Worm (Caenorhabditis elegans) whole organism, L1 larva: ENCODE measurements around the gene F42A6.1.
A peak's percentile ranks its signal among the peaks of the same experiment; 100 is the strongest.

Source experiments
- ceh-63 ChIP-seq: fragments of 200-800 bp; sonication (Bioruptor generic); optimal IDR thresholded peaks from 2 replicates; lab custom pipeline; 2018; ENCODE audit warnings: mild to moderate bottlenecking, missing genetic modification characterization, missing compliant biosample characterization
- ces-1 ChIP-seq: fragments of 150-350 bp; optimal IDR thresholded peaks from 2 replicates; lab custom pipeline; 2014; ENCODE audit warnings: missing biosample characterization, missing genetic modification reagents, missing genetic modification characterization
- efl-1 ChIP-seq, 4 experiments: fragments of 150-350 bp; optimal IDR thresholded peaks in 3 of 4; peaks in 1 of 4; 1 replicate in 1 of 4; 2 replicates in 3 of 4; lab custom pipeline; 2014; ENCODE audit warnings: missing biosample characterization in 2 of 4, missing genetic modification characterization in 2 of 4, missing genetic modification reagents in 2 of 4
- fkh-10 ChIP-seq: sonication (generic microtip); optimal IDR thresholded peaks from 2 replicates; lab custom pipeline; 2017; ENCODE audit warnings: missing biosample characterization, missing genetic modification reagents, missing genetic modification characterization
- hlh-17 ChIP-seq: fragments of 200-800 bp; sonication (Bioruptor generic); optimal IDR thresholded peaks from 2 replicates; lab custom pipeline; 2018; ENCODE audit warnings: missing genetic modification characterization, mild to moderate bottlenecking, missing compliant biosample characterization, moderate library complexity, borderline replicate concordance
- lir-3 ChIP-seq: sonication (generic microtip); optimal IDR thresholded peaks from 2 replicates; lab custom pipeline; 2016; ENCODE audit warnings: mild to moderate bottlenecking, missing genetic modification characterization, moderate library complexity, missing compliant biosample characterization; ENCODE audit not compliant: poor library complexity
- mep-1 ChIP-seq: fragments of 150-350 bp; optimal IDR thresholded peaks from 2 replicates; lab custom pipeline; 2014; ENCODE audit warnings: missing biosample characterization, missing genetic modification characterization
- skn-1 ChIP-seq: fragments of 150-350 bp; optimal IDR thresholded peaks from 2 replicates; lab custom pipeline; 2014; ENCODE audit warnings: missing biosample characterization, missing genetic modification characterization
- zag-1 ChIP-seq: fragments of 150-350 bp; optimal IDR thresholded peaks from 2 replicates; lab custom pipeline; 2014; ENCODE audit warnings: missing biosample characterization, missing genetic modification characterization

ce11 chrIV:3373370-3373769, 18.5 kb downstream of the F42A6.1 start:
- no peak for TF ChIP-seq hlh-17 (GFP tag; lab: Kevin White, UChicago)
- no peak for TF ChIP-seq skn-1
- TF ChIP-seq lir-3 (tag; lab: Kevin White, UChicago): no peak
- TF ChIP-seq efl-1 (optimal IDR thresholded peaks at IDR 0.05; lab: Kevin White, UChicago): no peak
- TF ChIP-seq efl-1 (GFP tag; optimal IDR thresholded peaks at IDR 0.05 in 1 of 2; lab: Kevin White, UChicago): peak in 1 of 2 experiments; percentile 89
- TF ChIP-seq zag-1 (tag; lab: Kevin White, UChicago): no peak
- no peak for TF ChIP-seq fkh-10 (GFP tag; lab: Kevin White, UChicago)
- no peak for TF ChIP-seq ceh-63 (GFP tag; lab: Kevin White, UChicago)
- no peak for TF ChIP-seq mep-1 (tag; lab: Kevin White, UChicago)
- TF ChIP-seq ces-1 (GFP tag; lab: Kevin White, UChicago): no peak
